Worm (Caenorhabditis elegans) whole organism, L1 larva: ENCODE data around the gene cks-1.

Experiments
- C34B4.2 ChIP-seq: sonication (generic microtip); optimal IDR thresholded peaks from 2 replicates; lab custom pipeline; 2017; ENCODE audit warnings: mild to moderate bottlenecking, missing genetic modification characterization, missing compliant biosample characterization
- Y116A8C.19 ChIP-seq: sonication (generic microtip); optimal IDR thresholded peaks from 2 replicates; lab custom pipeline; 2016; ENCODE audit warnings: missing compliant biosample characterization, missing genetic modification characterization, borderline replicate concordance
- aly-2 ChIP-seq: fragments of 150-350 bp; optimal IDR thresholded peaks from 2 replicates; lab custom pipeline; 2014; ENCODE audit warnings: missing biosample characterization, missing genetic modification characterization
- ama-1 ChIP-seq: fragments of 150-350 bp; optimal IDR thresholded peaks from 2 replicates; lab custom pipeline; 2014
- blmp-1 ChIP-seq: fragments of 150-350 bp; optimal IDR thresholded peaks from 2 replicates; lab custom pipeline; 2014; ENCODE audit warnings: missing biosample characterization, missing genetic modification characterization
- ceh-82 ChIP-seq, 3 experiments: fragments of 150-350 bp in 1 of 3; sonication (generic microtip) in 2 of 3; optimal IDR thresholded peaks; 2 replicates each; lab custom pipeline; 2014 to 2017; ENCODE audit warnings: missing biosample characterization in 3 of 3, missing genetic modification characterization in 3 of 3
- ceh-88 ChIP-seq: fragments of 200-800 bp; sonication (Bioruptor generic); IDR thresholded peaks from 2 replicates; pipeline ENCODE4 v1.3.6; 2022; ENCODE audit warnings: missing genetic modification characterization, missing compliant biosample characterization
- dpl-1 ChIP-seq, 3 experiments: fragments of 150-350 bp in 2 of 3; sonication (generic microtip) in 1 of 3; optimal IDR thresholded peaks; 2 replicates each; lab custom pipeline; 2014 to 2017; ENCODE audit warnings: missing biosample characterization in 3 of 3, missing genetic modification characterization in 3 of 3, missing genetic modification reagents in 3 of 3
- dsc-1 ChIP-seq: sonication (generic microtip); optimal IDR thresholded peaks from 2 replicates; lab custom pipeline; 2016; ENCODE audit warnings: mild to moderate bottlenecking, missing genetic modification characterization, missing compliant biosample characterization
- egl-13 ChIP-seq: sonication (generic microtip); optimal IDR thresholded peaks from 2 replicates; lab custom pipeline; 2016; ENCODE audit warnings: missing genotype, missing genetic modification reagents, missing genetic modification characterization, missing compliant biosample characterization
- elt-2 ChIP-seq: sonication (generic microtip); optimal IDR thresholded peaks from 2 replicates; lab custom pipeline; 2016; ENCODE audit warnings: missing genetic modification characterization, mild to moderate bottlenecking, inconsistent platforms, missing compliant biosample characterization, missing genetic modification reagents
- ets-5 ChIP-seq: fragments of 200-800 bp; sonication (Bioruptor generic); IDR thresholded peaks from 2 replicates; pipeline ENCODE4 v1.3.6; 2022; ENCODE audit warnings: missing genetic modification characterization, missing compliant biosample characterization
- fkh-4 ChIP-seq: sonication (generic microtip); optimal IDR thresholded peaks from 2 replicates; lab custom pipeline; 2016; ENCODE audit warnings: missing compliant biosample characterization, missing genetic modification characterization, borderline replicate concordance
- hpl-2 ChIP-seq: fragments of 150-350 bp; optimal IDR thresholded peaks from 2 replicates; lab custom pipeline; 2014; ENCODE audit warnings: missing biosample characterization, missing genetic modification reagents, missing genetic modification characterization
- irx-1 ChIP-seq: sonication (generic microtip); optimal IDR thresholded peaks from 2 replicates; lab custom pipeline; 2016; ENCODE audit warnings: missing genetic modification characterization, missing compliant biosample characterization
- jun-1 ChIP-seq: fragments of 150-350 bp; optimal IDR thresholded peaks from 2 replicates; lab custom pipeline; 2014; ENCODE audit warnings: missing biosample characterization, missing genetic modification reagents, missing genetic modification characterization
- lin-13 ChIP-seq: fragments of 150-350 bp; optimal IDR thresholded peaks from 2 replicates; lab custom pipeline; 2014; ENCODE audit warnings: missing biosample characterization, missing genetic modification reagents, missing genetic modification characterization
- lin-15B ChIP-seq: fragments of 150-350 bp; sonication (generic microtip); optimal IDR thresholded peaks from 3 replicates; lab custom pipeline; 2014; ENCODE audit warnings: missing biosample characterization, missing genetic modification characterization
- lin-35 ChIP-seq, 2 experiments: fragments of 150-350 bp; optimal IDR thresholded peaks; 2 replicates each; lab custom pipeline; 2014; ENCODE audit warnings: missing biosample characterization in 2 of 2, missing genetic modification characterization in 2 of 2, missing genetic modification reagents in 2 of 2
- lir-3 ChIP-seq: sonication (generic microtip); optimal IDR thresholded peaks from 2 replicates; lab custom pipeline; 2016; ENCODE audit warnings: mild to moderate bottlenecking, missing genetic modification characterization, moderate library complexity, missing compliant biosample characterization; ENCODE audit not compliant: poor library complexity
- mep-1 ChIP-seq: fragments of 150-350 bp; optimal IDR thresholded peaks from 2 replicates; lab custom pipeline; 2014; ENCODE audit warnings: missing biosample characterization, missing genetic modification characterization
- nhr-11 ChIP-seq: fragments of 150-350 bp; optimal IDR thresholded peaks from 2 replicates; lab custom pipeline; 2014; ENCODE audit warnings: missing biosample characterization, missing genetic modification characterization
- nhr-19 ChIP-seq: fragments of 200-800 bp; sonication (Bioruptor generic); conservative IDR thresholded peaks from 2 replicates; pipeline ENCODE4 v1.3.6; 2022; ENCODE audit warnings: missing genetic modification characterization, missing compliant biosample characterization
- nhr-20 ChIP-seq: sonication (generic microtip); optimal IDR thresholded peaks from 2 replicates; lab custom pipeline; 2016; ENCODE audit warnings: mild to moderate bottlenecking, missing genetic modification characterization, missing compliant biosample characterization
- nhr-28 ChIP-seq: fragments of 150-350 bp; optimal IDR thresholded peaks from 2 replicates; lab custom pipeline; 2014; ENCODE audit warnings: missing biosample characterization, missing genetic modification characterization
- nhr-71 ChIP-seq: sonication (generic microtip); optimal IDR thresholded peaks from 2 replicates; lab custom pipeline; 2016; ENCODE audit warnings: mild to moderate bottlenecking, missing genetic modification characterization, moderate library complexity, missing compliant biosample characterization
- nhr-76 ChIP-seq: sonication (generic microtip); optimal IDR thresholded peaks from 2 replicates; lab custom pipeline; 2017; ENCODE audit warnings: missing biosample characterization, missing genetic modification characterization
- nhr-84 ChIP-seq: sonication (generic microtip); optimal IDR thresholded peaks from 2 replicates; lab custom pipeline; 2017; ENCODE audit warnings: missing biosample characterization, missing genetic modification characterization
- nhr-90 ChIP-seq: sonication (generic microtip); optimal IDR thresholded peaks from 2 replicates; lab custom pipeline; 2016; ENCODE audit warnings: mild to moderate bottlenecking, missing genetic modification characterization, missing compliant biosample characterization; ENCODE audit not compliant: poor library complexity
- skn-1 ChIP-seq: fragments of 150-350 bp; optimal IDR thresholded peaks from 2 replicates; lab custom pipeline; 2014; ENCODE audit warnings: missing biosample characterization, missing genetic modification characterization
- snpc-4 ChIP-seq: fragments of 150-350 bp; optimal IDR thresholded peaks from 2 replicates; lab custom pipeline; 2014; ENCODE audit warnings: missing biosample characterization, missing genetic modification characterization
- snu-23 ChIP-seq: sonication (generic microtip); optimal IDR thresholded peaks from 2 replicates; lab custom pipeline; 2016; ENCODE audit warnings: missing genetic modification characterization, missing compliant biosample characterization
- sox-4 ChIP-seq: sonication (generic microtip); optimal IDR thresholded peaks from 2 replicates; lab custom pipeline; 2016; ENCODE audit warnings: missing genetic modification characterization, missing compliant biosample characterization
- sptf-1 ChIP-seq: fragments of 150-350 bp; optimal IDR thresholded peaks from 2 replicates; lab custom pipeline; 2014; ENCODE audit warnings: missing biosample characterization, missing genetic modification characterization
- tbx-2 ChIP-seq: sonication (generic microtip); optimal IDR thresholded peaks from 2 replicates; lab custom pipeline; 2016; ENCODE audit warnings: missing genetic modification characterization, missing compliant biosample characterization
- unc-130 ChIP-seq: fragments of 150-350 bp; optimal IDR thresholded peaks from 2 replicates; lab custom pipeline; 2017; ENCODE audit warnings: missing biosample characterization, missing genetic modification characterization, inconsistent platforms
- unc-30 ChIP-seq: sonication (generic microtip); optimal IDR thresholded peaks from 2 replicates; lab custom pipeline; 2017; ENCODE audit warnings: missing biosample characterization, missing genetic modification characterization
- unc-62 ChIP-seq: fragments of 150-350 bp; optimal IDR thresholded peaks from 2 replicates; lab custom pipeline; 2014; ENCODE audit warnings: missing biosample characterization, missing genetic modification reagents, missing genetic modification characterization
- zip-4 ChIP-seq: fragments of 200-800 bp; sonication (Bioruptor generic); optimal IDR thresholded peaks from 2 replicates; lab custom pipeline; 2018; ENCODE audit warnings: mild to moderate bottlenecking, missing genetic modification characterization, moderate library complexity, missing compliant biosample characterization
- ztf-11 ChIP-seq, 2 experiments: sonication (generic microtip); optimal IDR thresholded peaks; 2 replicates each; lab custom pipeline; 2016 to 2017; ENCODE audit warnings: missing genetic modification characterization in 2 of 2, missing biosample characterization in 1 of 2, missing compliant biosample characterization in 1 of 2

The cks-1 gene

DNA sequence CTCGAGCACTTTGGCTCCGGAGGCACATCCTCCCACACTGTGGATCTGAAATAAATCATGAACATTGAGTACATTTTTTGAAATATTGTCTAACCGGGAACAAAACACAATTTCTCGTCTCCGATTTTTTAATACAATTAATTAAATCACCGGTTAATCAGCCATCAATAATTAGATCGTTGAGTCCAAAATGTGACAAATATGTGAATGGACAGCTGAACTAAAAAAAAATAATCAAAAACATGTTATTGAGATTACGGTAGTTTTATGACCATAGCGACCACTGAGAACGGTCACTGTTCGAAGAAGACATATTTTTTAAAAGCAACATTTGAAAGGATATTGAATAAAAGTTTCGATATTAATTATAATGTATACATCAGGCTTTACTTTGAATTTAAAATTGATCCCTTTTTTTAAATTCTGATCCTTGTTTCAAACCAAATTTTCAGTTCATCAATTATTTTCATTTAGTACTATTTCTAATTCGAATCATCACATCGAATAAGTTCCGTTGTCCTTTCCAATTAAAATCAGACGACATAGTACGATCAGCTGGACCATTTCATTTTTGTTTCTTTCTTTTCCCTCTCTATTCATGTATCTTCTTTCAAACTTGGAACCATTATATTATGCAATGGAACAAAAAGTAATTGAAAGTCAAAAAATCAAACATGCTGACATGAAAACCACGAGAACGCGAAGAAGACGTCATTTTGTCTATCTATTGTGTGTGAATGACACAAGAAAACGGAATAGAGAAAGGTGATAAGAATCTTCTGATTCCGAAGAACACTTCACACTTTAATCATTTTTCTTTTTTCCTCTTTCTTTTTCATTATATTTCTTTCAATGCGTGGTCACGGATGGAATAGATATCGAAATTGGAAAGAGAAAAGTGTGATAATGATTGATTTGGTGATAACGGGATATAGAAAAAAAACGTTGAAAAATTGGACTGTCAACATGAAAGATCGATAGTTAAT lies 16.6 kb downstream of the cks-1 start (continued):
- TF ChIP-seq ceh-82 (tag; optimal IDR thresholded peaks at IDR 0.05; lab: Kevin White, UChicago): no peak
- peak; percentile 29 for TF ChIP-seq unc-130 (tag; lab: Kevin White, UChicago)
- TF ChIP-seq unc-30: no peak
- peak; percentile 65 for TF ChIP-seq tbx-2
- TF ChIP-seq ets-5: no peak
- no peak for TF ChIP-seq fkh-4 (tag; lab: Kevin White, UChicago)

- TF ChIP-seq ceh-88 (GFP tag; lab: Robert Waterston, UW) (no peak), dpl-1 (GFP tag; optimal IDR thresholded peaks at IDR 0.05; lab: Kevin White, UChicago) (no peak), nhr-90 (no peak), nhr-20 (peak; percentile 18), lin-15B (tag; lab: Kevin White, UChicago) (no peak), nhr-19 (GFP tag; lab: Robert Waterston, UW) (0 out of 2 replicates have a peak, but pooled peaks have one; percentile 9), unc-30 (no peak), nhr-76 (tag; lab: Kevin White, UChicago) (no peak), zip-4 (GFP tag; lab: Kevin White, UChicago) (no peak), snu-23 (GFP tag; lab: Kevin White, UChicago) (no peak), blmp-1 (tag; lab: Kevin White, UChicago) (peak; percentile 54), Y116A8C.19 (tag; lab: Kevin White, UChicago) (no peak), nhr-71 (peak; percentile 8), snpc-4 (tag; lab: Kevin White, UChicago) (no peak), lir-3 (tag; lab: Kevin White, UChicago) (no peak), elt-2 (tag; lab: Kevin White, UChicago) (peak; percentile 76), tbx-2 (no peak), mep-1 (tag; lab: Kevin White, UChicago) (no peak), unc-62 (GFP tag; lab: Kevin White, UChicago) (no peak), irx-1 (tag; lab: Kevin White, UChicago) (no peak), lin-35 (GFP tag; optimal IDR thresholded peaks at IDR 0.05; lab: Kevin White, UChicago) (peak in 1 of 2 experiments; percentile 36)
These were observed 18.3 kb downstream of the cks-1 start for ce11 chrIV:8532024-8532423.

DNA sequence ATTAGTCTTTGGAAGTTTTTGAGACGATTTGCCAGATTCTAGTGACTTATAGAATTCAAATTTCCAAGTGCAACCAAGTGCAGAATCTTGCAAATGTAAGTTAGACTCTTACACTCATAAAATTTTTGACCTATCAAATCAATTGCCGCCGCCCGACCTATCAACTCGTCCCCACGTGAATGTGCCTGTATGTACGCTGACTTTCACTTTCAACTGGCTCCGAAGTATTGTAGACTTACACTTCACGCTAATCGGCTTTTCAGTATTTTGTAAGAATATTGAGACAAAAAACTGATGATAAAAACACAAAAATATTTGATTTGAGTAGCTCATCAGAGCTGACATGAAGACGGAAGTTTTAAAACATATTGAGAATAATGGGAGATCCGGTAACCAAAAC lies 19.1 kb downstream of the cks-1 start:
- TF ChIP-seq sox-4 (tag; lab: Kevin White, UChicago): no peak
- TF ChIP-seq lin-35 (GFP tag; optimal IDR thresholded peaks at IDR 0.05; lab: Kevin White, UChicago): peak in 1 of 2 experiments; percentile 14
- no peak for TF ChIP-seq sptf-1 (tag; lab: Kevin White, UChicago)
- TF ChIP-seq hpl-2 (GFP tag; lab: Kevin White, UChicago): no peak
- TF ChIP-seq snu-23 (GFP tag; lab: Kevin White, UChicago): no peak
- no peak for TF ChIP-seq Y116A8C.19 (tag; lab: Kevin White, UChicago)
- no peak for TF ChIP-seq ama-1
- no peak for TF ChIP-seq lin-13 (GFP tag; lab: Kevin White, UChicago)
- TF ChIP-seq blmp-1 (tag; lab: Kevin White, UChicago): peak; percentile 30
- TF ChIP-seq nhr-84 (tag; lab: Kevin White, UChicago): no peak
- no peak for TF ChIP-seq egl-13
- TF ChIP-seq nhr-20: no peak
- TF ChIP-seq jun-1 (tag; lab: Kevin White, UChicago): no peak
- TF ChIP-seq skn-1 (tag; lab: Kevin White, UChicago): no peak
- no peak for TF ChIP-seq aly-2
- no peak for TF ChIP-seq dpl-1 (GFP tag; optimal IDR thresholded peaks at IDR 0.05; lab: Kevin White, UChicago)
- TF ChIP-seq ceh-82 (tag; optimal IDR thresholded peaks at IDR 0.05; lab: Kevin White, UChicago): no peak
- no peak for TF ChIP-seq dsc-1 (tag; lab: Kevin White, UChicago)
- no peak for TF ChIP-seq nhr-28 (tag; lab: Kevin White, UChicago)
- TF ChIP-seq ztf-11 (tag; optimal IDR thresholded peaks at IDR 0.05; lab: Kevin White, UChicago): no peak
- no peak for TF ChIP-seq C34B4.2 (tag; lab: Kevin White, UChicago)
- TF ChIP-seq ets-5: no peak
- no peak for TF ChIP-seq nhr-11 (tag; lab: Kevin White, UChicago)
- TF ChIP-seq elt-2 (tag; lab: Kevin White, UChicago): peak; percentile 81
- no peak for TF ChIP-seq tbx-2
